Fruit fly (Drosophila melanogaster): ENCODE data around the gene CG33290.

The CG33290 gene

dm6 chr3L:21539245-21540196 lies 2.6 kb upstream of the CG33290 start, which contains the start of the genes COX8 and VhaM9.7-b (continued):
- no peak for TF ChIP-seq Fer2 (tag; optimal IDR thresholded peaks at IDR 0.05)
- TF ChIP-seq CG6683 (GFP tag; optimal IDR thresholded peaks at IDR 0.05): no peak
- TF ChIP-seq Nf-YC (tag; optimal IDR thresholded peaks at IDR 0.05): peak; percentile 63
- TF ChIP-seq CG10366 (GFP tag; IDR thresholded peaks at IDR 0.05): peak; percentile 61; the same call in 1 of the 2 replicates
- no peak for TF ChIP-seq CG6175 (GFP tag; IDR thresholded peaks at IDR 0.05)
- no peak for TF ChIP-seq nau (GFP tag; optimal IDR thresholded peaks at IDR 0.05)
- TF ChIP-seq her (GFP tag; optimal IDR thresholded peaks at IDR 0.05): no peak
- TF ChIP-seq Spps (tag; optimal IDR thresholded peaks at IDR 0.05): no peak
- TF ChIP-seq Med (GFP tag): peak; percentile 85
- no peak for TF ChIP-seq ro (GFP tag; IDR thresholded peaks at IDR 0.05)
- peak; percentile 62 for TF ChIP-seq CG10267 (tag; optimal IDR thresholded peaks at IDR 0.05)
- no peak for TF ChIP-seq so (GFP tag; IDR thresholded peaks at IDR 0.05)
- TF ChIP-seq CG15514 (GFP tag; optimal IDR thresholded peaks at IDR 0.05): no peak
- TF ChIP-seq Blimp-1 (GFP tag; optimal IDR thresholded peaks at IDR 0.05): no peak
- TF ChIP-seq slp2 (GFP tag; optimal IDR thresholded peaks at IDR 0.05): peak; percentile 2
- no peak for TF ChIP-seq ash1 (GFP tag; optimal IDR thresholded peaks at IDR 0.05)
- peak; percentile 48; the same call in 1 of the 2 replicates for TF ChIP-seq CG16779 (GFP tag; IDR thresholded peaks at IDR 0.05)
- TF ChIP-seq Neu2 (GFP tag; optimal IDR thresholded peaks at IDR 0.05; ENCODE audit: borderline replicate concordance): no peak
- peak; percentile 48 for TF ChIP-seq CG10654 (GFP tag; optimal IDR thresholded peaks at IDR 0.05)
- no peak; the same call in 1 of the 2 replicates for TF ChIP-seq NFAT (GFP tag; IDR thresholded peaks at IDR 0.05)
- no peak for TF ChIP-seq insv (GFP tag; optimal IDR thresholded peaks at IDR 0.05)
- TF ChIP-seq pros (GFP tag; optimal IDR thresholded peaks at IDR 0.05): no peak
- peak; percentile 79 for TF ChIP-seq CG12659 (GFP tag; optimal IDR thresholded peaks at IDR 0.05)
- no peak for TF ChIP-seq tll (GFP tag; optimal IDR thresholded peaks at IDR 0.05)
- no peak for TF ChIP-seq CG10209 (GFP tag; optimal IDR thresholded peaks at IDR 0.05)
- peak; percentile 63 for TF ChIP-seq HmgZ (tag; optimal IDR thresholded peaks at IDR 0.05)
- TF ChIP-seq CG31388 (GFP tag; optimal IDR thresholded peaks at IDR 0.05): peak; percentile 30
- peak; percentile 54 to 68 for TF ChIP-seq dpn (GFP tag; optimal IDR thresholded peaks at IDR 0.05)
- peak; percentile 74 for TF ChIP-seq ind (GFP tag; optimal IDR thresholded peaks at IDR 0.05)
- TF ChIP-seq zen2 (GFP tag; IDR thresholded peaks at IDR 0.05; ENCODE audit: partially characterized antibody): peak; percentile 51; the same call in 1 of the 3 replicates
- TF ChIP-seq CG12299 (tag; optimal IDR thresholded peaks at IDR 0.05): peak; percentile 47
- no peak for TF ChIP-seq CG10431 (GFP tag; optimal IDR thresholded peaks at IDR 0.05)
- no peak for TF ChIP-seq D (optimal IDR thresholded peaks at IDR 0.05)
- TF ChIP-seq D (GFP tag; optimal IDR thresholded peaks at IDR 0.05): no peak
- TF ChIP-seq pfk (GFP tag; optimal IDR thresholded peaks at IDR 0.05): peak; percentile 24
- TF ChIP-seq CG4424 (GFP tag; optimal IDR thresholded peaks at IDR 0.05): peak; percentile 69
- TF ChIP-seq CG14710 (tag; optimal IDR thresholded peaks at IDR 0.05): peak; percentile 82
- no peak for TF ChIP-seq CG8765 (GFP tag; IDR thresholded peaks at IDR 0.05)
- no peak for TF ChIP-seq tap (tag; optimal IDR thresholded peaks at IDR 0.05)
- peak; percentile 62 for TF ChIP-seq CG18764 (GFP tag; optimal IDR thresholded peaks at IDR 0.05)
- peak; percentile 52 for TF ChIP-seq shn (GFP tag; optimal IDR thresholded peaks at IDR 0.05)
- TF ChIP-seq D19A (tag; optimal IDR thresholded peaks at IDR 0.05): no peak
- TF ChIP-seq tgo (GFP tag; IDR thresholded peaks at IDR 0.05): peak; percentile 58; the same call in 2 of the 3 replicates
- no peak for TF ChIP-seq Dad (GFP tag; optimal IDR thresholded peaks at IDR 0.05)
- TF ChIP-seq Dp (GFP tag; optimal IDR thresholded peaks at IDR 0.05): no peak
- TF ChIP-seq HLH54F (GFP tag; optimal IDR thresholded peaks at IDR 0.05): peak; percentile 72
- TF ChIP-seq fru (optimal IDR thresholded peaks at IDR 0.05): no peak
- no peak for TF ChIP-seq ase (GFP tag; IDR thresholded peaks at IDR 0.05)
- no peak for TF ChIP-seq CG4854 (GFP tag; optimal IDR thresholded peaks at IDR 0.05)

All from whole organism, embryonic.